Worm (Caenorhabditis elegans): ENCODE measurements around the gene C49C8.8.

- no peak for TF ChIP-seq skn-1 (tag; optimal IDR thresholded peaks at IDR 0.05)
- TF ChIP-seq lsy-2 (tag; optimal IDR thresholded peaks at IDR 0.05): no peak
- no peak for TF ChIP-seq aly-2 (tag; optimal IDR thresholded peaks at IDR 0.05)
- TF ChIP-seq alr-1 (tag; optimal IDR thresholded peaks at IDR 0.05): no peak
- no peak for TF ChIP-seq Y55F3AM.14 (GFP tag; optimal IDR thresholded peaks at IDR 0.05)
- TF ChIP-seq nhr-129 (tag; optimal IDR thresholded peaks at IDR 0.05): no peak
- TF ChIP-seq nhr-77 (tag; optimal IDR thresholded peaks at IDR 0.05): no peak
- TF ChIP-seq nhr-23 (tag; optimal IDR thresholded peaks at IDR 0.05): no peak
- TF ChIP-seq nhr-11 (tag; optimal IDR thresholded peaks at IDR 0.05): no peak
- no peak for TF ChIP-seq lin-11 (tag; optimal IDR thresholded peaks at IDR 0.05)
- TF ChIP-seq egl-27 (tag; optimal IDR thresholded peaks at IDR 0.05): no peak
- no peak for TF ChIP-seq nhr-237 (tag; optimal IDR thresholded peaks at IDR 0.05)
Measured at ce11 chrIV:8654115-8654628, 2.2 kb downstream of the C49C8.8 start, which contains the start of gene C49C8.1.
